Fruit fly (Drosophila melanogaster): ENCODE results near the gene comt.

Gene comt

DNA sequence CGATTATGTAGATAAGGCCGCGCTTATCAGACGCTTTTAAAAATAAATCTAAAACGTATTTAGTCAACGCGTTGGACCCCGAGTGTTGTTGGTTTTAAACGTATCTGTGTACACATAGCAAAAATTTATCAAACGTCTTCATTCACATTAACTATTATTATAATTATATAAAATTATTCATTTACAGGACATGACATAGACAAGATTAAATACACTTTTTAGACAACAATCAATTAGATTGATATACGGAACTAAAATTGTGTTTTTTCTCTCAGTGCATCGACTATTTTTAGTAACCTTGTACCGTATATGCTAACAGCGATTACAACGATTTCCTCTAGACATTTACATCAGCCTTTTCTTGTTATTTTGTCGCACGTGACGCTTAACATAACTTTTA lies 17.9 kb downstream of the comt start (continued):
- TF ChIP-seq CG11398 (GFP tag; optimal IDR thresholded peaks at IDR 0.05) (no peak), CG8478 (optimal IDR thresholded peaks at IDR 0.05) (no peak), sima (GFP tag; optimal IDR thresholded peaks at IDR 0.05) (no peak), CG9437 (GFP tag; optimal IDR thresholded peaks at IDR 0.05) (peak; percentile 67), HLH4C (GFP tag; IDR thresholded peaks at IDR 0.05; ENCODE audit: partially characterized antibody) (no peak), fd102C (GFP tag; optimal IDR thresholded peaks at IDR 0.05) (no peak), chm (GFP tag; IDR thresholded peaks at IDR 0.05) (peak; percentile 59; the same call in 1 of the 2 replicates), Sox100B (GFP tag; optimal IDR thresholded peaks at IDR 0.05) (peak; percentile 60), Ets97D (GFP tag; optimal IDR thresholded peaks at IDR 0.05) (no peak), gcm (GFP tag; optimal IDR thresholded peaks at IDR 0.05) (peak; percentile 37), CG12104 (GFP tag; optimal IDR thresholded peaks at IDR 0.05) (peak; percentile 51), inv (GFP tag; IDR thresholded peaks at IDR 0.05; ENCODE audit: partially characterized antibody) (no peak), bab2 (GFP tag; optimal IDR thresholded peaks at IDR 0.05) (no peak), Hmx (GFP tag; optimal IDR thresholded peaks at IDR 0.05) (no peak), Hr3 (GFP tag; optimal IDR thresholded peaks at IDR 0.05) (peak; percentile 55), sens-2 (GFP tag; IDR thresholded peaks at IDR 0.05) (no peak), CG6175 (GFP tag; IDR thresholded peaks at IDR 0.05) (no peak), bcd (GFP tag; optimal IDR thresholded peaks at IDR 0.05) (peak; percentile 63), lbe (GFP tag; optimal IDR thresholded peaks at IDR 0.05) (no peak), CG34376 (GFP tag; optimal IDR thresholded peaks at IDR 0.05) (peak; percentile 29), CG8281 (tag; optimal IDR thresholded peaks at IDR 0.05) (peak; percentile 24), CG16813 (GFP tag; IDR thresholded peaks at IDR 0.05; ENCODE audit: partially characterized antibody) (no peak), CG17361 (GFP tag; IDR thresholded peaks at IDR 0.05) (peak; percentile 76), Elba2 (GFP tag; optimal IDR thresholded peaks at IDR 0.05) (no peak), seq (GFP tag; IDR thresholded peaks at IDR 0.05) (peak; percentile 58; the same call in 1 of the 2 replicates), cwo (GFP tag; optimal IDR thresholded peaks at IDR 0.05) (peak; percentile 85), CG14860 (GFP tag; IDR thresholded peaks at IDR 0.05; ENCODE audit: partially characterized antibody) (no peak), ac (GFP tag; optimal IDR thresholded peaks at IDR 0.05) (no peak), Six4 (GFP tag; optimal IDR thresholded peaks at IDR 0.05) (peak; percentile 65), nerfin-1 (tag; optimal IDR thresholded peaks at IDR 0.05) (peak; percentile 27), CG17802 (tag; optimal IDR thresholded peaks at IDR 0.05) (no peak), CG5180 (GFP tag; optimal IDR thresholded peaks at IDR 0.05) (peak; percentile 47), sd (tag; optimal IDR thresholded peaks at IDR 0.05) (peak; percentile 66), CG11456 (GFP tag; IDR thresholded peaks at IDR 0.05) (peak; percentile 77), CG18262 (tag; optimal IDR thresholded peaks at IDR 0.05) (peak; percentile 72), ATbp (GFP tag; optimal IDR thresholded peaks at IDR 0.05) (peak; percentile 57), CG5245 (GFP tag; optimal IDR thresholded peaks at IDR 0.05) (no peak), ham (GFP tag; IDR thresholded peaks at IDR 0.05) (peak; percentile 47; the same call in 1 of the 2 replicates), br (optimal IDR thresholded peaks at IDR 0.05) (no peak), CG10565 (GFP tag; optimal IDR thresholded peaks at IDR 0.05) (no peak), CG14965 (GFP tag; optimal IDR thresholded peaks at IDR 0.05; ENCODE audit: borderline replicate concordance) (no peak), hb (GFP tag; IDR thresholded peaks at IDR 0.05; ENCODE audit: partially characterized antibody) (no peak), CG7928 (GFP tag; optimal IDR thresholded peaks at IDR 0.05) (no peak), kni (GFP tag; optimal IDR thresholded peaks at IDR 0.05) (no peak), CG12769 (tag; optimal IDR thresholded peaks at IDR 0.05) (peak; percentile 63), gfzf (GFP tag; optimal IDR thresholded peaks at IDR 0.05) (no peak), sqz (GFP tag; optimal IDR thresholded peaks at IDR 0.05) (peak; percentile 19), lmd (GFP tag; IDR thresholded peaks at IDR 0.05) (peak; percentile 84), CG8359 (GFP tag; optimal IDR thresholded peaks at IDR 0.05; ENCODE audit: borderline replicate concordance) (no peak), gcm2 (GFP tag; optimal IDR thresholded peaks at IDR 0.05) (no peak), CG13775 (GFP tag; optimal IDR thresholded peaks at IDR 0.05) (peak; percentile 66)
